Worm (Caenorhabditis elegans): Measurements from ENCODE around the gene T13H5.8.

DNA sequence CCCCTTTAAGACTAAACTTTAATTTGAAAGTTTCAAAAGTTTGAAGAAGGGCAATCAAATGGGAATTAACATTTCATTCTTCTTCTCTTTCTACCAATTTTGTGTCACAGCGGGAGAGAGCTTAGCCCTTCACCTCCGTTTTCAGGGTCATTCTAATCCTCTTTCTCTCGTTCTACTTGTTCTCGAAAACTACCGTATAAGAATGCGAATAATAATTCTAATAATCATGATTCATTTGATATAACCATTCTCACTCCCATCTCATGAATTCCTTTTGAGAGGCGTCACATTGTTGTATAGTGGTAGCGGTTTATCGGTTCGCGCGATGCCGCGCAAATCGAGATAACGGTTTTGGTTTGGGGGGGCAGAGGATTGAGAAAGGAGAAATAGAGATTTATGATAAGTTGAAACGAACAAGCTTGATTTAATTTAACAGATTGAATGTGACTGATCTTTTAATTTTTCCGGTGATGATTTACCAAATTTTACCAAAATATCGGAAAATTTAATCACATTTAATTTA lies 10.9 kb downstream of the T13H5.8 start:
- TF ChIP-seq ztf-23 (GFP tag; IDR thresholded peaks at IDR 0.05) = no peak
- no peak for TF ChIP-seq klf-2 (GFP tag; conservative IDR thresholded peaks at IDR 0.05)
- TF ChIP-seq med-1 (GFP tag; optimal IDR thresholded peaks at IDR 0.05; ENCODE audit: insufficient read depth) = no peak
- no peak for TF ChIP-seq ztf-29 (GFP tag; IDR thresholded peaks at IDR 0.05)
